Worm (Caenorhabditis elegans) whole organism, L4 larva: ENCODE data around the gene Y75B8A.39.

Source experiments
- R02D3.7 ChIP-seq: fragments of 150-350 bp; sonication (generic microtip); optimal IDR thresholded peaks from 3 replicates; lab custom pipeline; 2014; ENCODE audit warnings: missing biosample characterization, missing genetic modification characterization
- daf-16 ChIP-seq, 3 experiments: sonication (generic microtip); optimal IDR thresholded peaks; 2 replicates each; lab custom pipeline; 2016 to 2017; ENCODE audit warnings: missing genetic modification characterization in 3 of 3, missing genetic modification reagents in 3 of 3, mild to moderate bottlenecking in 2 of 3, missing compliant biosample characterization in 2 of 3, missing biosample characterization in 1 of 3, moderate library complexity in 1 of 3
- lin-15B ChIP-seq: fragments of 150-350 bp; sonication (generic microtip); optimal IDR thresholded peaks from 3 replicates; lab custom pipeline; 2014; ENCODE audit warnings: missing biosample characterization, missing genetic modification characterization
- lsy-2 ChIP-seq, 2 experiments: fragments of 150-350 bp in 1 of 2; sonication (generic microtip) in 1 of 2; optimal IDR thresholded peaks; 2 replicates each; lab custom pipeline; 2014 to 2017; ENCODE audit warnings: missing biosample characterization in 2 of 2, missing genetic modification characterization in 2 of 2
- nhr-11 ChIP-seq: fragments of 150-350 bp; optimal IDR thresholded peaks from 2 replicates; lab custom pipeline; 2014; ENCODE audit warnings: missing biosample characterization, missing genetic modification characterization
- nhr-28 ChIP-seq: fragments of 150-350 bp; optimal IDR thresholded peaks from 2 replicates; lab custom pipeline; 2014; ENCODE audit warnings: missing biosample characterization, missing genetic modification characterization
- snpc-1.2 ChIP-seq: fragments of 200-800 bp; sonication (Bioruptor generic); IDR thresholded peaks from 2 replicates; pipeline ENCODE4 v1.3.6; 2022; ENCODE audit warnings: missing genetic modification reagents, missing genetic modification characterization, missing compliant biosample characterization

DNA sequence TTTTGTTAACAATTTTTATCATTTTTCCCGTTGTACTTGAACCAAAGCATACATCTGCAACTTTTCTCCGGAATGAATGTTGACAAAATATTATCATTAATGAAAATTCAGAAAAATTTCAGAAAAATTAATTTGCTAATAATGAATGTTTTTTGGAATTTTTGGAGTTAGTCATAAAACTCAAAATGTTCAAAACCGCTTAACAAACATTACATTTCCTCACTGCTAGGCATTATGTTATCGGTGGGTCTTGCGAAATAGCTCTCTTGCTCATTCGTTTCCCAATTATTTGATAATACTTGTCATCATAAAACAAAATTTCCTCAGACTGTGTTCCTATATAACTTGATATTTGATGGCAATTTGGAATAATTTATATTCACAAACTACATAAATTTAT lies at the start of gene Y75B8A.39:
- TF ChIP-seq lin-15B (tag; lab: Kevin White, UChicago) (no peak), nhr-11 (no peak), lsy-2 (tag; optimal IDR thresholded peaks at IDR 0.05; lab: Kevin White, UChicago) (no peak), nhr-28 (tag; lab: Kevin White, UChicago) (no peak), daf-16 (GFP tag; optimal IDR thresholded peaks at IDR 0.05; lab: Kevin White, UChicago) (no peak), daf-16 (tag; optimal IDR thresholded peaks at IDR 0.05; lab: Kevin White, UChicago) (no peak), R02D3.7 (no peak), snpc-1.2 (GFP tag; lab: Robert Waterston, UW) (no peak)
